Worm (Caenorhabditis elegans) whole organism, L4/young adult: Measurements from ENCODE around the gene srt-70.

Experiments used
- W03F9.2 ChIP-seq: fragments of 150-350 bp; optimal IDR thresholded peaks from 2 replicates; lab custom pipeline; 2014; ENCODE audit warnings: missing biosample characterization, missing genetic modification characterization
- him-1 ChIP-seq: sonication (generic microtip); optimal IDR thresholded peaks from 2 replicates; lab custom pipeline; 2016; ENCODE audit warnings: missing genotype, missing genetic modification reagents, missing genetic modification characterization, missing compliant biosample characterization

DNA sequence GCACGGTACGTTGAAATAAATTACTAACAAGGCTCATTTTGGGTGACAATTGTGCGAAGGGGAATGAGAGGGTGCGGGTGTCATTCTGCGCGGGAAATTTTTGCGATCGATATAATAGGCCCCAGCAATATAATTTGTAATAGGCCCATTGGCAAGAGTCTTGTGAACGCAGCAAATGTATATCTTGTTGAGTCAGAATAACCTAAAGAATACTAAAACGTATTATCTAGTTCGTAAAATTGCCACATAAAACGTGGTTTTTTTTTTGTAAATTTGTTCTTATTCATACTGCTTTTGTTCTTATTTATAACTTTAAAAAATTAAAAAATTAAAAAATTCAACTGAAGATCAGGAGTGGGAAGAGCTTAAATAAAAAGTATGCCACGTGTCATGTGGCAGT, 19.9 kb downstream of the srt-70 start, which contains the start of gene C52A10.3:
- TF ChIP-seq W03F9.2 (tag; lab: Kevin White, UChicago) (no peak), him-1 (tag; lab: Kevin White, UChicago) (no peak)
